Worm (Caenorhabditis elegans): ENCODE data around the gene K11C4.2.
A peak's percentile ranks its signal among the peaks of the same experiment; 100 is the strongest.

Gene K11C4.2

ce11 chrV:6894778-6895177, at the start of gene K11C4.2:
Gene K11C4.2 (plus strand): TSS chrV:6895078.
- TF ChIP-seq unc-39 (tag; optimal IDR thresholded peaks at IDR 0.05) (no peak), ceh-83 (GFP tag; optimal IDR thresholded peaks at IDR 0.05) (no peak), mab-5 (tag; optimal IDR thresholded peaks at IDR 0.05) (no peak), ztf-11 (tag; optimal IDR thresholded peaks at IDR 0.05) (no peak), blmp-1 (tag; optimal IDR thresholded peaks at IDR 0.05) (no peak), pha-4 (tag; optimal IDR thresholded peaks at IDR 0.05) (no peak), elt-1 (tag; optimal IDR thresholded peaks at IDR 0.05; ENCODE audit: borderline replicate concordance, insufficient read depth) (no peak), tbx-8 (GFP tag; optimal IDR thresholded peaks at IDR 0.05) (no peak), M03D4.4 (tag; optimal IDR thresholded peaks at IDR 0.05) (no peak)

ce11 chrV:6846507-6846906, 48.4 kb upstream of the K11C4.2 start, which contains the start of gene lgc-54:
Gene lgc-54 (minus strand): TSS chrV:6846607.
- TF ChIP-seq lin-13 (tag; optimal IDR thresholded peaks at IDR 0.05): no peak
- TF ChIP-seq ceh-83 (GFP tag; optimal IDR thresholded peaks at IDR 0.05): no peak
- TF ChIP-seq hlh-1 (tag; optimal IDR thresholded peaks at IDR 0.05): no peak
- TF ChIP-seq nhr-76 (tag; optimal IDR thresholded peaks at IDR 0.05): no peak
- no peak for TF ChIP-seq cnd-1 (tag; optimal IDR thresholded peaks at IDR 0.05)
- TF ChIP-seq sptf-1 (tag; optimal IDR thresholded peaks at IDR 0.05): no peak
- TF ChIP-seq nhr-2 (tag; optimal IDR thresholded peaks at IDR 0.05): no peak
- TF ChIP-seq nhr-12 (tag; optimal IDR thresholded peaks at IDR 0.05): no peak
- no peak for TF ChIP-seq bed-3 (GFP tag; optimal IDR thresholded peaks at IDR 0.05)
- no peak for TF ChIP-seq drap-1 (GFP tag; optimal IDR thresholded peaks at IDR 0.05)
- TF ChIP-seq mls-2 (tag; optimal IDR thresholded peaks at IDR 0.05): no peak
- TF ChIP-seq sem-2 (GFP tag; optimal IDR thresholded peaks at IDR 0.05): no peak
- TF ChIP-seq ceh-43 (GFP tag; optimal IDR thresholded peaks at IDR 0.05): no peak
- TF ChIP-seq lin-32 (GFP tag; optimal IDR thresholded peaks at IDR 0.05): no peak
- no peak for TF ChIP-seq unc-39 (tag; optimal IDR thresholded peaks at IDR 0.05)
- TF ChIP-seq nhr-28 (tag; optimal IDR thresholded peaks at IDR 0.05): no peak
- no peak for TF ChIP-seq flh-1 (GFP tag; optimal IDR thresholded peaks at IDR 0.05)
- TF ChIP-seq blmp-1 (tag; optimal IDR thresholded peaks at IDR 0.05): no peak
- no peak for TF ChIP-seq lsy-2 (tag; optimal IDR thresholded peaks at IDR 0.05)

- TF ChIP-seq ceh-43 (GFP tag; optimal IDR thresholded peaks at IDR 0.05) (no peak), lin-32 (GFP tag; optimal IDR thresholded peaks at IDR 0.05) (no peak), pha-4 (tag; optimal IDR thresholded peaks at IDR 0.05) (no peak), zip-8 (tag; optimal IDR thresholded peaks at IDR 0.05) (no peak), unc-39 (tag; optimal IDR thresholded peaks at IDR 0.05) (no peak), nhr-12 (tag; optimal IDR thresholded peaks at IDR 0.05) (no peak), bed-3 (GFP tag; optimal IDR thresholded peaks at IDR 0.05) (no peak), mab-5 (tag; optimal IDR thresholded peaks at IDR 0.05) (no peak), elt-1 (tag; optimal IDR thresholded peaks at IDR 0.05; ENCODE audit: borderline replicate concordance, insufficient read depth) (no peak), nhr-76 (tag; optimal IDR thresholded peaks at IDR 0.05) (no peak), hlh-1 (tag; optimal IDR thresholded peaks at IDR 0.05) (no peak), cnd-1 (tag; optimal IDR thresholded peaks at IDR 0.05) (no peak), elt-3 (tag; optimal IDR thresholded peaks at IDR 0.05) (no peak), ceh-83 (GFP tag; optimal IDR thresholded peaks at IDR 0.05) (no peak)
Measured at ce11 chrV:6854711-6855110, 40.2 kb upstream of the K11C4.2 start, which contains the start of gene gpa-10. Gene gpa-10 (minus strand): TSS chrV:6854811.

- TF ChIP-seq pha-4 (tag; optimal IDR thresholded peaks at IDR 0.05) (no peak), sptf-1 (tag; optimal IDR thresholded peaks at IDR 0.05) (no peak), unc-39 (tag; optimal IDR thresholded peaks at IDR 0.05) (no peak), mls-2 (tag; optimal IDR thresholded peaks at IDR 0.05) (no peak), ceh-39 (tag; optimal IDR thresholded peaks at IDR 0.05) (no peak), lin-32 (GFP tag; optimal IDR thresholded peaks at IDR 0.05) (no peak), blmp-1 (tag; optimal IDR thresholded peaks at IDR 0.05) (no peak), lsy-2 (tag; optimal IDR thresholded peaks at IDR 0.05) (no peak), ham-2 (GFP tag; optimal IDR thresholded peaks at IDR 0.05) (no peak), ceh-83 (GFP tag; optimal IDR thresholded peaks at IDR 0.05) (no peak), nhr-12 (tag; optimal IDR thresholded peaks at IDR 0.05) (no peak), nhr-28 (tag; optimal IDR thresholded peaks at IDR 0.05) (no peak), elt-1 (tag; optimal IDR thresholded peaks at IDR 0.05; ENCODE audit: borderline replicate concordance, insufficient read depth) (no peak), drap-1 (GFP tag; optimal IDR thresholded peaks at IDR 0.05) (no peak)
Measured at ce11 chrV:6870004-6870403, 24.9 kb upstream of the K11C4.2 start, which contains the start of gene frpr-18. Gene frpr-18 (plus strand): TSS chrV:6870304.

- TF ChIP-seq nhr-28 (tag; optimal IDR thresholded peaks at IDR 0.05): no peak
- TF ChIP-seq unc-62 (GFP tag; optimal IDR thresholded peaks at IDR 0.05): peak; percentile 69
- TF ChIP-seq drap-1 (GFP tag; optimal IDR thresholded peaks at IDR 0.05): no peak
- TF ChIP-seq hlh-1 (tag; optimal IDR thresholded peaks at IDR 0.05): peak; percentile 65
Measured at ce11 chrV:6874735-6875134, 20.1 kb upstream of the K11C4.2 start.

Data from whole organism, mixed stage, embryonic.